Fruit fly (Drosophila melanogaster): ENCODE data around the gene CG7778.

CG7778 gene

DNA sequence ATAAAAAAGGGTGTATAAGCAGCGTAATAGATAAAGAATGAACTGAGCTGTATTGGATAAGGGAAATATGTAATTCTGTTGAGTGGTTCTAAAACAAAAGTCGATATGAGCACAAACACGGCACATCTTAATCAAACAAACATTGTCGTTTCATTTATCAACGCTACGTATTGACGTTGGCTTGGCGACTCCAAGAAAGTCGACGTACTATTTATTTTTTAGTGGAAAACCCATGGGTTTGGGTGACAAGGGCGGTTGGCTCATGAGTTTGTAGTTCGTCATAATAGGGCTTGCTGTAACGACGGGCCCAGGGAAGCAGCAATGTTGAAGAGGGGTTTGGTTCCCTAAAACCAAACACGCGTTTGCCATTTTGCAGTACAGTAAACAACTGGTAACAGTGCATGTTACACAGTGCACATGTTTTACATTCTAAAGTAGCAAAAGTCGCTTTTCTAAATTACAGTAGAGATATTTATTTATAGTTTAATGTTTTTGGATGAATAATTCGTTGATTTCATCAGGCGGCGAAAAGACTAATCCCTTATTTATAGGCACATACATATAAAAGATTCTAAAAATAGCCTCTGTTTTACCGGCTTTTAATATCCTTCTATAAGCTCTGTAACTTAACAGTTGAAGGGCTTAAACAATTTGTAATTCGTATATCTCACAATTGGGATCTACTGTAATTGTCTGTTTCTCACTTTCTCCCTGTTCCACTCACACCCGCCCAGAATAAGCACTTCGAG lies 15.0 kb downstream of the CG7778 start:
- TF ChIP-seq CG15696 (tag; optimal IDR thresholded peaks at IDR 0.05): no peak
- TF ChIP-seq Meics (GFP tag; optimal IDR thresholded peaks at IDR 0.05): no peak
- no peak for TF ChIP-seq Eip74EF (GFP tag; optimal IDR thresholded peaks at IDR 0.05)
- peak; percentile 10 for TF ChIP-seq Atf-2 (GFP tag; optimal IDR thresholded peaks at IDR 0.05)
- TF ChIP-seq Deaf1 (tag; optimal IDR thresholded peaks at IDR 0.05): no peak
- peak; percentile 2 for TF ChIP-seq CG7987 (GFP tag; optimal IDR thresholded peaks at IDR 0.05)
- no peak for TF ChIP-seq Adf1 (GFP tag; IDR thresholded peaks at IDR 0.05)
- TF ChIP-seq CG7839 (tag; optimal IDR thresholded peaks at IDR 0.05): no peak
- no peak for TF ChIP-seq CG6813 (GFP tag; optimal IDR thresholded peaks at IDR 0.05)
- no peak for TF ChIP-seq CG13287 (GFP tag; IDR thresholded peaks at IDR 0.05; ENCODE audit: partially characterized antibody)
- no peak for TF ChIP-seq wek (GFP tag; optimal IDR thresholded peaks at IDR 0.05)
- TF ChIP-seq gfzf (GFP tag; optimal IDR thresholded peaks at IDR 0.05): no peak
- TF ChIP-seq eyg (GFP tag; optimal IDR thresholded peaks at IDR 0.05): no peak
- no peak for TF ChIP-seq zen (tag; optimal IDR thresholded peaks at IDR 0.05)
- no peak for TF ChIP-seq CG8765 (GFP tag; IDR thresholded peaks at IDR 0.05)
- no peak for TF ChIP-seq Bteb2 (GFP tag; optimal IDR thresholded peaks at IDR 0.05)
- peak; percentile 44; the same call in 1 of the 2 replicates for TF ChIP-seq sisA (GFP tag; IDR thresholded peaks at IDR 0.05)
- no peak for TF ChIP-seq abd-A (tag; optimal IDR thresholded peaks at IDR 0.05)
- TF ChIP-seq crc (GFP tag; optimal IDR thresholded peaks at IDR 0.05): peak; percentile 4
- TF ChIP-seq Ets65A (GFP tag): peak; percentile 9
- no peak for TF ChIP-seq CG32767 (GFP tag; IDR thresholded peaks at IDR 0.05)
- TF ChIP-seq shn (GFP tag; optimal IDR thresholded peaks at IDR 0.05): no peak
- peak; percentile 40 for TF ChIP-seq phol (tag; optimal IDR thresholded peaks at IDR 0.05)
- TF ChIP-seq Gsc (GFP tag; IDR thresholded peaks at IDR 0.05): no peak
- no peak for TF ChIP-seq onecut (GFP tag; IDR thresholded peaks at IDR 0.05)
- peak; percentile 37 for TF ChIP-seq CoRest (tag; optimal IDR thresholded peaks at IDR 0.05)
- TF ChIP-seq HLHmδ (GFP tag; optimal IDR thresholded peaks at IDR 0.05): no peak
- TF ChIP-seq esg (GFP tag; conservative IDR thresholded peaks at IDR 0.05): no peak
- no peak for TF ChIP-seq Lim3 (GFP tag; IDR thresholded peaks at IDR 0.05)
- no peak for TF ChIP-seq CG4730 (GFP tag; IDR thresholded peaks at IDR 0.05)
- TF ChIP-seq stwl (tag; optimal IDR thresholded peaks at IDR 0.05): no peak
- TF ChIP-seq ftz-f1 (GFP tag; optimal IDR thresholded peaks at IDR 0.05): no peak
- TF ChIP-seq CG13894 (tag; optimal IDR thresholded peaks at IDR 0.05): no peak
- TF ChIP-seq wdn (GFP tag; IDR thresholded peaks at IDR 0.05): no peak
- TF ChIP-seq CG1602 (GFP tag; optimal IDR thresholded peaks at IDR 0.05): peak; percentile 19
- no peak for TF ChIP-seq ken (GFP tag; IDR thresholded peaks at IDR 0.05)
- no peak for TF ChIP-seq bab2 (GFP tag; optimal IDR thresholded peaks at IDR 0.05)
- TF ChIP-seq CG31441 (GFP tag; IDR thresholded peaks at IDR 0.05): 0 out of 2 replicates have a peak, but pooled peaks have one; percentile 20
- TF ChIP-seq Hey (tag; optimal IDR thresholded peaks at IDR 0.05): no peak
- peak; percentile 27 for TF ChIP-seq zfh2 (GFP tag; optimal IDR thresholded peaks at IDR 0.05)
- TF ChIP-seq luna (GFP tag; optimal IDR thresholded peaks at IDR 0.05): no peak
- no peak for TF ChIP-seq BtbVII (GFP tag; optimal IDR thresholded peaks at IDR 0.05)
- TF ChIP-seq repo (GFP tag; optimal IDR thresholded peaks at IDR 0.05): no peak
- TF ChIP-seq dmrt99B (tag; optimal IDR thresholded peaks at IDR 0.05): peak; percentile 55
- no peak for TF ChIP-seq CG4404 (GFP tag; IDR thresholded peaks at IDR 0.05)
- peak; percentile 28; the same call in 1 of the 2 replicates for TF ChIP-seq CG32532 (GFP tag; IDR thresholded peaks at IDR 0.05)
- TF ChIP-seq exex (tag; optimal IDR thresholded peaks at IDR 0.05): peak; percentile 8
- TF ChIP-seq hbn (GFP tag; IDR thresholded peaks at IDR 0.05; ENCODE audit: partially characterized antibody): no peak
- no peak for TF ChIP-seq Dfd (GFP tag; optimal IDR thresholded peaks at IDR 0.05)
- no peak for TF ChIP-seq btn (GFP tag; optimal IDR thresholded peaks at IDR 0.05)

Data from whole organism, embryonic.